Fruit fly (Drosophila melanogaster): ENCODE measurements around the gene CG32240.
A peak's percentile ranks its signal among the peaks of the same experiment; 100 is the strongest.

The CG32240 gene

DNA sequence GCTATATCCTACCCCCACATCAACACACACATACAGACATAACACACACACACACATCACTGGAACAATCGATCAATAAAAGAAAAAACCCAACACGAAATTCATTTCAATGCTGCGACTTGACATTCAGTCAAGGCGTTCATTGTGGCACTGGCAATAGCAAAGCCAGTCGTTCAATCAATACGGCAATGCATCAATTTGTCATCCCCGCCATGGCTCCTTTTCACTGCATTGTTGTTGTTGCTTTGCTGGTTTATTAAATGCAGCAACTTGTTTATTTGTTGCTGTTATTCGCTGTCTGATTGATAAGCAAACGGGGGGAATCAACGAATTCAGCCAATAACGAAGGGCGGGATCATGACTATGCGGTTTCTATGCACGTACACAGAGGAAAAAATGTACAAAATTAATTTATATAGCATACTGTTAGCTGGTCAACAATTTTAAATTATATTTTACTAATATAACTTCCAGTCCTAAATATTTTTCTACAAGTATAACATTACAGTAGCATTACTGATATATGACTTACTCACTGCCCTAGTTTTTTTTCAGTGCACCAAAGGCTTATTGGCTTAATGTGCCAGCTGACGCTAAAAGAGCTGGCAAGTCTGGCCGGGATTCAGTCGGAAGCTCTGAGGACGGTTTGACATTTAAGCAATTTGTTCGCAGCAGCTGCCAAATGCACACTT is 5.6 kb downstream of the CG32240 start (continued):
- TF ChIP-seq CG7372 (GFP tag; IDR thresholded peaks at IDR 0.05) (no peak), CG42726 (GFP tag; IDR thresholded peaks at IDR 0.05; ENCODE audit: partially characterized antibody) (no peak), CG2202 (tag; optimal IDR thresholded peaks at IDR 0.05) (no peak), CG2116 (GFP tag; optimal IDR thresholded peaks at IDR 0.05) (no peak), CG10147 (GFP tag; optimal IDR thresholded peaks at IDR 0.05) (no peak), Usf (GFP tag; optimal IDR thresholded peaks at IDR 0.05) (no peak), esg (GFP tag; conservative IDR thresholded peaks at IDR 0.05) (peak; percentile 37; the same call in 1 of the 2 replicates), CG18764 (GFP tag; optimal IDR thresholded peaks at IDR 0.05) (no peak), CG18011 (GFP tag; optimal IDR thresholded peaks at IDR 0.05) (no peak), CG6254 (GFP tag; optimal IDR thresholded peaks at IDR 0.05) (no peak), Spps (tag; optimal IDR thresholded peaks at IDR 0.05) (no peak), pb (GFP tag; optimal IDR thresholded peaks at IDR 0.05) (no peak), ap (GFP tag; IDR thresholded peaks at IDR 0.05) (no peak), ems (GFP tag; optimal IDR thresholded peaks at IDR 0.05) (no peak), ken (GFP tag; IDR thresholded peaks at IDR 0.05) (no peak), Doc2 (GFP tag; IDR thresholded peaks at IDR 0.05) (no peak), Myb (GFP tag; optimal IDR thresholded peaks at IDR 0.05) (no peak), CG3838 (GFP tag; optimal IDR thresholded peaks at IDR 0.05) (no peak), CG1792 (GFP tag; optimal IDR thresholded peaks at IDR 0.05) (no peak), slp2 (GFP tag; optimal IDR thresholded peaks at IDR 0.05) (no peak), CG3065 (GFP tag; optimal IDR thresholded peaks at IDR 0.05) (no peak), HLH3B (GFP tag; IDR thresholded peaks at IDR 0.05) (peak; percentile 40; the same call in 1 of the 2 replicates), vfl (GFP tag; optimal IDR thresholded peaks at IDR 0.05) (no peak), Nf-YC (tag; optimal IDR thresholded peaks at IDR 0.05) (no peak), CG18599 (GFP tag; optimal IDR thresholded peaks at IDR 0.05) (no peak), fu2 (GFP tag; optimal IDR thresholded peaks at IDR 0.05) (no peak), grau (tag; optimal IDR thresholded peaks at IDR 0.05) (peak; percentile 31), Deaf1 (tag; optimal IDR thresholded peaks at IDR 0.05) (no peak), HHEX (GFP tag; optimal IDR thresholded peaks at IDR 0.05) (no peak), Dp (GFP tag; optimal IDR thresholded peaks at IDR 0.05) (no peak), CG10431 (GFP tag; optimal IDR thresholded peaks at IDR 0.05) (no peak), lab (GFP tag; optimal IDR thresholded peaks at IDR 0.05) (peak; percentile 6), Kr (GFP tag; optimal IDR thresholded peaks at IDR 0.05) (no peak), nerfin-1 (tag; optimal IDR thresholded peaks at IDR 0.05) (no peak), Dll (GFP tag; IDR thresholded peaks at IDR 0.05; ENCODE audit: partially characterized antibody) (no peak), al (GFP tag; IDR thresholded peaks at IDR 0.05) (no peak), CG2199 (GFP tag; IDR thresholded peaks at IDR 0.05) (no peak), tap (tag; optimal IDR thresholded peaks at IDR 0.05) (peak; percentile 17), CG43689 (GFP tag; IDR thresholded peaks at IDR 0.05) (no peak), CG18476 (GFP tag; optimal IDR thresholded peaks at IDR 0.05) (no peak), CG30403 (GFP tag; optimal IDR thresholded peaks at IDR 0.05) (peak; percentile 20), CG33557 (GFP tag; optimal IDR thresholded peaks at IDR 0.05) (no peak), ara (GFP tag; IDR thresholded peaks at IDR 0.05) (no peak), CG17802 (tag; optimal IDR thresholded peaks at IDR 0.05) (no peak), pum (GFP tag; optimal IDR thresholded peaks at IDR 0.05) (no peak), tup (GFP tag; optimal IDR thresholded peaks at IDR 0.05) (no peak), CG12299 (tag; optimal IDR thresholded peaks at IDR 0.05) (no peak), CG15479 (GFP tag; optimal IDR thresholded peaks at IDR 0.05) (no peak), usp (GFP tag; optimal IDR thresholded peaks at IDR 0.05) (no peak), so (GFP tag; IDR thresholded peaks at IDR 0.05) (no peak)

Measured in whole organism, embryonic.